Fruit fly (Drosophila melanogaster): ENCODE data around the gene gd.

dm6 chrX:12021750-12022149 lies 34.2 kb upstream of the gd start:
- TF ChIP-seq psq (optimal IDR thresholded peaks at IDR 0.05): no peak
- no peak for TF ChIP-seq Dll (optimal IDR thresholded peaks at IDR 0.05)
- no peak for TF ChIP-seq usp (GFP tag; optimal IDR thresholded peaks at IDR 0.05)
- TF ChIP-seq CG8478 (optimal IDR thresholded peaks at IDR 0.05): no peak

All from whole organism.